Fruit fly (Drosophila melanogaster): ENCODE results near the gene Hsp23.
A peak's percentile ranks its signal among the peaks of the same experiment; 100 is the strongest.

The Hsp23 gene

dm6 chr3L:9360217-9360692 is 21.4 kb upstream of the Hsp23 start, which contains the start of gene Pdxk (continued):
- no peak for TF ChIP-seq eyg (GFP tag; optimal IDR thresholded peaks at IDR 0.05)
- no peak for TF ChIP-seq CG14050 (GFP tag; IDR thresholded peaks at IDR 0.05)
- no peak for TF ChIP-seq CG18764 (GFP tag; optimal IDR thresholded peaks at IDR 0.05)
- TF ChIP-seq CG17568 (GFP tag; optimal IDR thresholded peaks at IDR 0.05): peak; percentile 3
- TF ChIP-seq lola (GFP tag; optimal IDR thresholded peaks at IDR 0.05): no peak
- TF ChIP-seq CG10959 (GFP tag; IDR thresholded peaks at IDR 0.05): no peak
- peak; percentile 18 for TF ChIP-seq CG2678 (tag; optimal IDR thresholded peaks at IDR 0.05)
- TF ChIP-seq CG4707 (GFP tag; optimal IDR thresholded peaks at IDR 0.05): no peak
- no peak for TF ChIP-seq Ada2b (GFP tag; IDR thresholded peaks at IDR 0.05)
- no peak for TF ChIP-seq crc (GFP tag; optimal IDR thresholded peaks at IDR 0.05)
- no peak for TF ChIP-seq tap (tag; optimal IDR thresholded peaks at IDR 0.05)
- TF ChIP-seq MBD-R2 (GFP tag; IDR thresholded peaks at IDR 0.05): no peak; the same call in 1 of the 2 replicates
- TF ChIP-seq Ravus (GFP tag; IDR thresholded peaks at IDR 0.05): no peak
- TF ChIP-seq CoRest (tag; optimal IDR thresholded peaks at IDR 0.05): peak; percentile 12
- TF ChIP-seq CG7556 (GFP tag; optimal IDR thresholded peaks at IDR 0.05): no peak
- no peak for TF ChIP-seq CG1024 (GFP tag; IDR thresholded peaks at IDR 0.05)
- no peak for TF ChIP-seq Spps (tag; optimal IDR thresholded peaks at IDR 0.05)
- TF ChIP-seq Oli (tag; optimal IDR thresholded peaks at IDR 0.05): no peak
- no peak for TF ChIP-seq unpg (GFP tag; optimal IDR thresholded peaks at IDR 0.05)
- no peak for TF ChIP-seq esg (GFP tag; conservative IDR thresholded peaks at IDR 0.05)
- TF ChIP-seq CG3407 (GFP tag; optimal IDR thresholded peaks at IDR 0.05): no peak
- TF ChIP-seq ac (GFP tag; optimal IDR thresholded peaks at IDR 0.05): no peak
- TF ChIP-seq yki (optimal IDR thresholded peaks at IDR 0.05): no peak
- TF ChIP-seq shn (GFP tag; optimal IDR thresholded peaks at IDR 0.05): no peak
- peak; percentile 40 for TF ChIP-seq twi (tag; optimal IDR thresholded peaks at IDR 0.05)
- TF ChIP-seq CG18011 (GFP tag; optimal IDR thresholded peaks at IDR 0.05): no peak
- TF ChIP-seq al (GFP tag; IDR thresholded peaks at IDR 0.05): no peak
- peak; percentile 37; the same call in 1 of the 2 replicates for TF ChIP-seq E2f2 (GFP tag; IDR thresholded peaks at IDR 0.05)
- TF ChIP-seq gcm (GFP tag; optimal IDR thresholded peaks at IDR 0.05): peak; percentile 35
- no peak for TF ChIP-seq CG17829 (tag; optimal IDR thresholded peaks at IDR 0.05)
- TF ChIP-seq Usf (GFP tag; optimal IDR thresholded peaks at IDR 0.05): no peak
- TF ChIP-seq CG16813 (GFP tag; IDR thresholded peaks at IDR 0.05; ENCODE audit: partially characterized antibody): 0 out of 3 replicates have a peak, but pooled peaks have one; percentile 19
- no peak for TF ChIP-seq Ets65A (GFP tag)
- no peak for TF ChIP-seq Oaz (GFP tag; IDR thresholded peaks at IDR 0.05)
- TF ChIP-seq CG33557 (GFP tag; optimal IDR thresholded peaks at IDR 0.05): no peak
- TF ChIP-seq tx (GFP tag; optimal IDR thresholded peaks at IDR 0.05): no peak
- TF ChIP-seq ems (GFP tag; optimal IDR thresholded peaks at IDR 0.05): no peak
- TF ChIP-seq Aef1 (GFP tag; IDR thresholded peaks at IDR 0.05): no peak
- no peak for TF ChIP-seq CG4617 (GFP tag; optimal IDR thresholded peaks at IDR 0.05; ENCODE audit: borderline replicate concordance)
- TF ChIP-seq NC2α (GFP tag; optimal IDR thresholded peaks at IDR 0.05): no peak
- TF ChIP-seq D (optimal IDR thresholded peaks at IDR 0.05): no peak
- no peak for TF ChIP-seq D (GFP tag; optimal IDR thresholded peaks at IDR 0.05)
- TF ChIP-seq Hsf (GFP tag; optimal IDR thresholded peaks at IDR 0.05): no peak
- TF ChIP-seq z (GFP tag; IDR thresholded peaks at IDR 0.05): peak; percentile 94
- TF ChIP-seq Hey (tag; optimal IDR thresholded peaks at IDR 0.05): no peak
- TF ChIP-seq Antp (GFP tag; optimal IDR thresholded peaks at IDR 0.05): no peak
- no peak for TF ChIP-seq zfh2 (GFP tag; optimal IDR thresholded peaks at IDR 0.05)
- TF ChIP-seq sna (GFP tag; IDR thresholded peaks at IDR 0.05; ENCODE audit: partially characterized antibody): 0 out of 2 replicates have a peak, but pooled peaks have one; percentile 34
- no peak for TF ChIP-seq CG4820 (GFP tag; optimal IDR thresholded peaks at IDR 0.05)
- TF ChIP-seq CG14710 (tag; optimal IDR thresholded peaks at IDR 0.05): peak; percentile 25
- peak; percentile 74 for TF ChIP-seq cg (GFP tag; optimal IDR thresholded peaks at IDR 0.05)
- peak; percentile 67 for TF ChIP-seq exex (tag; optimal IDR thresholded peaks at IDR 0.05)

All from whole organism, embryonic.